Worm (Caenorhabditis elegans): ENCODE results near the gene srw-11.

DNA sequence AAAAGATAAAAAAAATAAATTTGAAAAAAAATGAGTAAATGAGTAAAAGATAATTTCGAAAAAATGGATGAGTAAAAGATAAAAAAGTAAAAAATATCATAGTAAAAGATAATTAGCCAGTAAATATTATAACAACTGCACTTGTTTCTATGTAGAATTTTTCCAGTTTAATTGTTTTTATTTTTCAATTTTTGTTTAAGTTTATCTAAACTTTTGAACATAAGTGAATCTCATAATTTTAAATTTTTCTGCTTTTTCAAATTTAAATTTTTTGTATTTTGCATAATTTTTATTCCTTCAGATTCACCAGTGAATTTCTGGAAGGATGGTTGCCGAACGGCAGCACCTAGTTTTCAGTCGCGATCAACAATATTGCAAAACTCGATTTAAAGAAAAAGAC lies 1.1 kb upstream of the srw-11 start, which contains the start of gene chil-12:
- TF ChIP-seq cog-1 (tag; optimal IDR thresholded peaks at IDR 0.05) (no peak), ztf-29 (GFP tag; IDR thresholded peaks at IDR 0.05) (no peak), flt-1 (GFP tag; IDR thresholded peaks at IDR 0.05) (no peak), T22C8.4 (GFP tag; IDR thresholded peaks at IDR 0.05) (no peak), tab-1 (GFP tag; IDR thresholded peaks at IDR 0.05) (no peak), ref-1 (GFP tag; conservative IDR thresholded peaks at IDR 0.05) (no peak), ztf-23 (GFP tag; IDR thresholded peaks at IDR 0.05) (no peak), klf-2 (GFP tag; conservative IDR thresholded peaks at IDR 0.05) (no peak)
